Fruit fly (Drosophila melanogaster) whole organism, prepupa: ENCODE measurements around the gene GNBP1.

Source experiments
- CG10631 ChIP-seq: fragments of 200-800 bp; sonication (Bioruptor generic); optimal IDR thresholded peaks from 2 replicates; lab custom pipeline; 2016; ENCODE audit warnings: missing biosample characterization, missing genetic modification characterization
- CG11762 ChIP-seq: fragments of 200-800 bp; sonication (Bioruptor generic); optimal IDR thresholded peaks from 3 replicates; lab custom pipeline; 2016; ENCODE audit warnings: missing biosample characterization, missing genetic modification characterization; ENCODE audit not compliant: insufficient read depth
- CG34406 ChIP-seq: fragments of 200-800 bp; sonication (Bioruptor generic); optimal IDR thresholded peaks from 3 replicates; lab custom pipeline; 2016; ENCODE audit warnings: missing biosample characterization, missing genetic modification characterization
- CG7368 ChIP-seq: fragments of 200-800 bp; sonication (Bioruptor generic); optimal IDR thresholded peaks from 3 replicates; lab custom pipeline; 2016; ENCODE audit warnings: missing biosample characterization, missing genetic modification characterization
- CG8319 ChIP-seq: fragments of 200-800 bp; sonication (Bioruptor generic); optimal IDR thresholded peaks from 3 replicates; lab custom pipeline; 2016; ENCODE audit warnings: missing biosample characterization, missing genetic modification characterization
- Hr4 ChIP-seq: fragments of 200-800 bp; sonication (Bioruptor generic); optimal IDR thresholded peaks from 3 replicates; lab custom pipeline; 2016; ENCODE audit warnings: missing biosample characterization, missing genetic modification characterization
- Smox ChIP-seq: fragments of 200-800 bp; sonication (Bioruptor generic); optimal IDR thresholded peaks from 3 replicates; lab custom pipeline; 2016; ENCODE audit warnings: missing biosample characterization, missing genetic modification characterization
- acj6 ChIP-seq: fragments of 200-800 bp; sonication (Bioruptor generic); optimal IDR thresholded peaks from 3 replicates; lab custom pipeline; 2016; ENCODE audit warnings: missing biosample characterization, missing genetic modification characterization
- vri ChIP-seq: fragments of 200-800 bp; sonication (Bioruptor generic); optimal IDR thresholded peaks from 3 replicates; lab custom pipeline; 2016; ENCODE audit warnings: missing biosample characterization, mild to moderate bottlenecking, missing genetic modification characterization

DNA sequence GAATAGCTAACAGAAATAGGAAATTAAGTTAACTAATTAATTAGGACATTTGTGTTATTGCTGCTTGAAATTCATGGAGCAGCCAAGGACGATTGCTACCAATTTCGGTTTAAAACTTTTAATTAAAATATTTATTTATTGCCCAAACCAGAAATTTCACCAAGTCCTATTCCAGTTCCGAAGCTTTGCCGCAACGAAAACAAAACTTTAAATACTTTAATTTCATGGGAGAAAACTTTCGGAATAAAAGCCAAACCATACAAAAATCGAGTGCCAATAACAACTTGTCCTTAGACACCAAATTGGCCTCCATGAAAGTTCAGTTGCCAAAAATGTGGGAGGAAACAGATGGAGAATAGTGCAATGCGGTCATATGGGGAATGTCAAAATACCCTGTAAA, 32.4 kb upstream of the GNBP1 start:
- TF ChIP-seq Hr4 (GFP tag; lab: Kevin White, UChicago) = no peak
- no peak for TF ChIP-seq CG34406 (GFP tag; lab: Kevin White, UChicago)
- TF ChIP-seq CG10631 = no peak
- no peak for TF ChIP-seq CG7368 (GFP tag; lab: Kevin White, UChicago)
- TF ChIP-seq CG11762 (GFP tag; lab: Kevin White, UChicago) = no peak
- TF ChIP-seq vri (GFP tag; lab: Kevin White, UChicago) = no peak
- TF ChIP-seq Smox (GFP tag; lab: Kevin White, UChicago) = no peak
- TF ChIP-seq acj6 = no peak
- no peak for TF ChIP-seq CG8319
